Fruit fly (Drosophila melanogaster) whole organism, embryonic: ENCODE results near the gene CG11664.

Experiments used
- Abd-B ChIP-seq: fragments of 200-800 bp; sonication (Bioruptor generic); optimal IDR thresholded peaks from 2 replicates; lab custom pipeline; 2018; ENCODE audit warnings: missing biosample characterization, mild to moderate bottlenecking, missing genetic modification characterization, moderate library complexity
- Atf-2 ChIP-seq: fragments of 200-800 bp; sonication (Bioruptor generic); optimal IDR thresholded peaks from 2 replicates; lab custom pipeline; 2016; ENCODE audit warnings: missing biosample characterization, missing genetic modification characterization
- CG10366 ChIP-seq: fragments of 200-800 bp; sonication (Bioruptor generic); IDR thresholded peaks from 2 replicates; pipeline ENCODE4 v1.3.6; 2022; ENCODE audit warnings: missing biosample characterization, missing genetic modification characterization
- CG10543 ChIP-seq: fragments of 200-800 bp; sonication (Bioruptor generic); optimal IDR thresholded peaks from 3 replicates; lab custom pipeline; 2017; ENCODE audit warnings: missing biosample characterization, mild to moderate bottlenecking, missing genetic modification characterization, moderate library complexity
- CG10959 ChIP-seq: fragments of 200-800 bp; sonication (Bioruptor generic); IDR thresholded peaks from 2 replicates; pipeline ENCODE4 v1.3.6; 2022; ENCODE audit warnings: missing biosample characterization, missing genetic modification characterization
- CG12299 ChIP-seq: fragments of 200-800 bp; sonication (Bioruptor generic); optimal IDR thresholded peaks from 2 replicates; lab custom pipeline; 2018; ENCODE audit warnings: missing biosample characterization, mild to moderate bottlenecking, missing genetic modification characterization
- CG12391 ChIP-seq: fragments of 200-800 bp; sonication (Bioruptor generic); optimal IDR thresholded peaks from 3 replicates; lab custom pipeline; 2018; ENCODE audit warnings: missing biosample characterization, mild to moderate bottlenecking, missing genetic modification characterization, moderate library complexity
- CG17359 ChIP-seq: fragments of 200-800 bp; sonication (Bioruptor generic); optimal IDR thresholded peaks from 3 replicates; lab custom pipeline; 2018; ENCODE audit warnings: missing biosample characterization, mild to moderate bottlenecking, missing genetic modification characterization, moderate library complexity
- CG32532 ChIP-seq: fragments of 200-800 bp; sonication (Bioruptor generic); IDR thresholded peaks from 2 replicates; pipeline ENCODE4 v1.3.6; 2022; ENCODE audit warnings: missing biosample characterization, missing genetic modification characterization
- CG4617 ChIP-seq: fragments of 200-800 bp; sonication (Bioruptor generic); optimal IDR thresholded peaks from 3 replicates; lab custom pipeline; 2016; ENCODE audit warnings: missing biosample characterization, missing genetic modification characterization, borderline replicate concordance
- CG6689 ChIP-seq: fragments of 200-800 bp; sonication (Bioruptor generic); IDR thresholded peaks from 2 replicates; pipeline ENCODE4 v1.3.6; 2022; ENCODE audit warnings: missing biosample characterization, missing genetic modification characterization
- CG7357 ChIP-seq: fragments of 200-800 bp; sonication (Bioruptor generic); IDR thresholded peaks from 3 replicates; pipeline ENCODE4 v1.3.6; 2022; ENCODE audit warnings: missing biosample characterization, missing genetic modification characterization
- CG9817 ChIP-seq: fragments of 200-800 bp; sonication (Bioruptor generic); optimal IDR thresholded peaks from 2 replicates; lab custom pipeline; 2018; ENCODE audit warnings: missing biosample characterization, mild to moderate bottlenecking, missing genetic modification characterization, moderate library complexity
- CG9932 ChIP-seq: fragments of 200-800 bp; sonication (Bioruptor generic); IDR thresholded peaks from 2 replicates; pipeline ENCODE4 v1.3.6; 2022; ENCODE audit warnings: missing biosample characterization, missing genetic modification characterization
- Drgx ChIP-seq: fragments of 200-800 bp; sonication (Bioruptor generic); IDR thresholded peaks from 2 replicates; pipeline ENCODE4 v1.3.6; 2022; ENCODE audit warnings: missing biosample characterization, missing genetic modification characterization
- HHEX ChIP-seq: fragments of 200-800 bp; sonication (Bioruptor generic); optimal IDR thresholded peaks from 3 replicates; lab custom pipeline; 2017; ENCODE audit warnings: missing biosample characterization, mild to moderate bottlenecking, missing genetic modification characterization, missing genetic modification reagents
- Hr51 ChIP-seq, 2 experiments: fragments of 200-800 bp; sonication (Bioruptor generic); optimal IDR thresholded peaks; 2 replicates in 1 of 2; 3 replicates in 1 of 2; lab custom pipeline; 2016 to 2018; ENCODE audit warnings: missing biosample characterization in 2 of 2, missing genetic modification characterization in 2 of 2, mild to moderate bottlenecking in 1 of 2, moderate library complexity in 1 of 2
- NC2α ChIP-seq: fragments of 200-800 bp; sonication (Bioruptor generic); optimal IDR thresholded peaks from 2 replicates; lab custom pipeline; 2016; ENCODE audit warnings: missing biosample characterization, missing genetic modification characterization
- Oaz ChIP-seq: fragments of 200-800 bp; sonication (Bioruptor generic); IDR thresholded peaks from 2 replicates; pipeline ENCODE4 v1.3.6; 2022; ENCODE audit warnings: missing biosample characterization, missing genetic modification characterization
- Pdp1 ChIP-seq, 2 experiments: fragments of 200-800 bp; sonication (Bioruptor generic); optimal IDR thresholded peaks; 3 replicates each; lab custom pipeline; 2016; ENCODE audit warnings: missing biosample characterization in 2 of 2, missing genetic modification characterization in 2 of 2, mild to moderate bottlenecking in 1 of 2, moderate library complexity in 1 of 2
- Stat92E ChIP-seq, 3 experiments: fragments of >200 bp in 2 of 3; fragments of 200-800 bp in 1 of 3; sonication (Bioruptor generic) in 1 of 3; optimal IDR thresholded peaks; 2 replicates each; lab custom pipeline; 2017 to 2019; ENCODE audit warnings: missing biosample characterization in 3 of 3, missing genetic modification characterization in 3 of 3, mild to moderate bottlenecking in 1 of 3, moderate library complexity in 1 of 3
- Trl ChIP-seq, 3 experiments: fragments of >200 bp in 2 of 3; fragments of 200-800 bp in 1 of 3; sonication (Bioruptor generic) in 1 of 3; optimal IDR thresholded peaks; 2 replicates in 1 of 3; 3 replicates in 2 of 3; lab custom pipeline; 2016 to 2017; ENCODE audit warnings: missing biosample characterization in 1 of 3, missing genetic modification characterization in 1 of 3
- abd-A ChIP-seq: fragments of 200-800 bp; sonication (Bioruptor generic); optimal IDR thresholded peaks from 3 replicates; lab custom pipeline; 2019; ENCODE audit warnings: missing biosample characterization, mild to moderate bottlenecking, missing genetic modification characterization, moderate library complexity
- aop ChIP-seq: fragments of 200-800 bp; sonication (Bioruptor generic); IDR thresholded peaks from 2 replicates; pipeline ENCODE4 v1.3.6; 2022; ENCODE audit warnings: missing biosample characterization, missing genetic modification characterization
- bcd ChIP-seq: fragments of 200-800 bp; sonication (Bioruptor generic); optimal IDR thresholded peaks from 2 replicates; lab custom pipeline; 2017; ENCODE audit warnings: missing biosample characterization, mild to moderate bottlenecking, missing genetic modification characterization
- cwo ChIP-seq: fragments of 200-800 bp; sonication (Bioruptor generic); optimal IDR thresholded peaks from 3 replicates; lab custom pipeline; 2017; ENCODE audit warnings: missing biosample characterization, missing genetic modification characterization, mild to moderate bottlenecking, moderate library complexity, missing genetic modification reagents
- disco-r ChIP-seq: fragments of 200-800 bp; sonication (Bioruptor generic); optimal IDR thresholded peaks from 2 replicates; lab custom pipeline; 2016; ENCODE audit warnings: missing biosample characterization, missing genetic modification characterization
- dm ChIP-seq: fragments of 200-800 bp; sonication (Bioruptor generic); optimal IDR thresholded peaks from 3 replicates; lab custom pipeline; 2016; ENCODE audit warnings: missing biosample characterization, missing genetic modification characterization
- dmrt99B ChIP-seq: fragments of 200-800 bp; sonication (Bioruptor generic); optimal IDR thresholded peaks from 2 replicates; lab custom pipeline; 2018; ENCODE audit warnings: missing biosample characterization, mild to moderate bottlenecking, missing genetic modification characterization, moderate library complexity
- dpn ChIP-seq, 2 experiments: fragments of 200-800 bp; sonication (Bioruptor generic); optimal IDR thresholded peaks; 3 replicates each; lab custom pipeline; 2016; ENCODE audit warnings: missing biosample characterization in 2 of 2, missing genetic modification characterization in 2 of 2
- fd96Cb ChIP-seq: fragments of 200-800 bp; sonication (Bioruptor generic); optimal IDR thresholded peaks from 2 replicates; lab custom pipeline; 2018; ENCODE audit warnings: missing biosample characterization, mild to moderate bottlenecking, missing genetic modification characterization, moderate library complexity
- gce ChIP-seq: fragments of 200-800 bp; sonication (Bioruptor generic); IDR thresholded peaks from 3 replicates; pipeline ENCODE4 v1.3.6; 2022; ENCODE audit warnings: missing biosample characterization, missing genetic modification characterization
- jing ChIP-seq: fragments of 200-800 bp; sonication (Bioruptor generic); optimal IDR thresholded peaks from 2 replicates; lab custom pipeline; 2018; ENCODE audit warnings: missing biosample characterization, mild to moderate bottlenecking, missing genetic modification characterization
- jumu ChIP-seq: fragments of 200-800 bp; sonication (Bioruptor generic); optimal IDR thresholded peaks from 3 replicates; lab custom pipeline; 2016; ENCODE audit warnings: missing biosample characterization, missing genetic modification characterization
- lab ChIP-seq: fragments of 200-800 bp; sonication (Bioruptor generic); optimal IDR thresholded peaks from 3 replicates; lab custom pipeline; 2017; ENCODE audit warnings: missing biosample characterization, missing genetic modification characterization, mild to moderate bottlenecking, moderate library complexity, missing genetic modification reagents
- onecut ChIP-seq: fragments of 200-800 bp; sonication (Bioruptor generic); IDR thresholded peaks from 2 replicates; pipeline ENCODE4 v1.3.6; 2022; ENCODE audit warnings: missing biosample characterization, missing genetic modification characterization
- ranshi ChIP-seq: fragments of 200-800 bp; sonication (Bioruptor generic); IDR thresholded peaks from 2 replicates; pipeline ENCODE4 v1.3.6; 2022; ENCODE audit warnings: missing biosample characterization, missing genetic modification characterization
- row ChIP-seq: fragments of 200-800 bp; sonication (Bioruptor generic); IDR thresholded peaks from 3 replicates; pipeline ENCODE4 v1.3.6; 2022; ENCODE audit warnings: missing biosample characterization, missing genetic modification characterization
- tx ChIP-seq: fragments of 200-800 bp; sonication (Bioruptor generic); optimal IDR thresholded peaks from 2 replicates; lab custom pipeline; 2016; ENCODE audit warnings: missing biosample characterization, missing genetic modification characterization

CG11664 gene

dm6 chrX:873739-874138 is 1.8 kb upstream of the CG11664 start (continued):
- TF ChIP-seq Hr51 (GFP tag; optimal IDR thresholded peaks at IDR 0.05; lab: Kevin White, UChicago) (peak in 1 of 2 experiments; percentile 27), Stat92E (GFP tag; optimal IDR thresholded peaks at IDR 0.05; lab: Kevin White, UChicago) (no peak), cwo (GFP tag; lab: Kevin White, UChicago) (peak; percentile 18), HHEX (GFP tag; lab: Kevin White, UChicago) (peak; percentile 2), CG10543 (no peak), aop (GFP tag; lab: Robert Waterston, UW) (no peak), Pdp1 (GFP tag; optimal IDR thresholded peaks at IDR 0.05; lab: Kevin White, UChicago) (peak in 1 of 2 experiments; percentile 5), dpn (GFP tag; optimal IDR thresholded peaks at IDR 0.05; lab: Kevin White, UChicago) (peak; percentile 3 to 19), Drgx (GFP tag; lab: Robert Waterston, UW) (0 out of 2 replicates have a peak, but pooled peaks have one; percentile 24), bcd (no peak), CG10959 (GFP tag; lab: Robert Waterston, UW) (no peak), ranshi (GFP tag; lab: Robert Waterston, UW) (peak; percentile 13; the same call in 1 of the 2 replicates), dm (no peak), dmrt99B (tag; lab: Kevin White, UChicago) (peak; percentile 39), Abd-B (GFP tag; lab: Kevin White, UChicago) (peak; percentile 6), CG17359 (tag; lab: Kevin White, UChicago) (peak; percentile 23), fd96Cb (tag; lab: Kevin White, UChicago) (peak; percentile 2), onecut (GFP tag; lab: Robert Waterston, UW) (peak; percentile 75), row (GFP tag; lab: Robert Waterston, UW) (peak; percentile 45), jumu (GFP tag; lab: Kevin White, UChicago) (peak; percentile 4), NC2α (no peak), Atf-2 (GFP tag; lab: Kevin White, UChicago) (peak; percentile 4), CG32532 (GFP tag; lab: Robert Waterston, UW) (peak; percentile 18; the same call in 1 of the 2 replicates), lab (GFP tag; lab: Kevin White, UChicago) (peak; percentile 36), CG9817 (no peak), CG6689 (GFP tag; lab: Robert Waterston, UW) (peak; percentile 34; the same call in 1 of the 2 replicates)

dm6 chrX:894182-894581 is 18.6 kb downstream of the CG11664 start, which contains the start of gene CG11663:
Gene CG11663, plus strand, starts transcription at chrX:894482.
- TF ChIP-seq Oaz (GFP tag; lab: Robert Waterston, UW) (no peak), jing (GFP tag; lab: Kevin White, UChicago) (no peak), gce (GFP tag; lab: Robert Waterston, UW) (no peak), CG10366 (GFP tag; lab: Robert Waterston, UW) (no peak), CG12299 (no peak), CG9932 (GFP tag; lab: Robert Waterston, UW) (no peak), abd-A (no peak), CG7357 (GFP tag; lab: Robert Waterston, UW) (no peak), disco-r (GFP tag; lab: Kevin White, UChicago) (no peak), CG12391 (no peak), CG4617 (GFP tag; lab: Kevin White, UChicago) (no peak), tx (GFP tag; lab: Kevin White, UChicago) (no peak), Trl (optimal IDR thresholded peaks at IDR 0.05; lab: Kevin White, UChicago) (no peak), Trl (GFP tag; optimal IDR thresholded peaks at IDR 0.05; lab: Kevin White, UChicago) (no peak)
